Comparison of ENCODE assay signal across 2 worm cellular contexts in genomic region chrIV:16199831-16200230, ce11.
TF ChIP-seq lines count a peak whose summit lies in the region.

No protein-coding gene starts in this region.

TF ChIP-seq in whole organism, L4 larva, 104 proteins besides CTCF, POLR2A, EP300 and RAD21:
- TF ChIP-seq zip-11 (GFP tag; IDR thresholded peaks at IDR 0.05; lab: Robert Waterston, UW) (no peak), nhr-77 (tag; optimal IDR thresholded peaks at IDR 0.05; lab: Kevin White, UChicago) (no peak), aha-1 (tag; lab: Kevin White, UChicago) (peak; percentile 20), mdt-29 (GFP tag; IDR thresholded peaks at IDR 0.05; lab: Robert Waterston, UW) (no peak), unc-62 (GFP tag; optimal IDR thresholded peaks at IDR 0.05 in 1 of 2; lab: Kevin White, UChicago) (peak in 1 of 2 experiments; percentile 96), unc-62 (tag; optimal IDR thresholded peaks at IDR 0.05; lab: Kevin White, UChicago) (no peak)
TF ChIP-seq in whole organism, L4 larva: peak in this region for 2.

TF ChIP-seq in whole organism, young adult, 124 proteins besides CTCF, POLR2A, EP300 and RAD21:
- no peak for TF ChIP-seq let-526 (GFP tag; IDR thresholded peaks at IDR 0.05; lab: Robert Waterston, UW)
- peak; percentile 6 for TF ChIP-seq snpc-1.1 (tag; optimal IDR thresholded peaks at IDR 0.05; lab: Kevin White, UChicago; ENCODE audit: insufficient read depth)
- no peak for TF ChIP-seq lin-54 (GFP tag; optimal IDR thresholded peaks at IDR 0.05; lab: Kevin White, UChicago)
- TF ChIP-seq nhr-179 (tag; optimal IDR thresholded peaks at IDR 0.05; lab: Kevin White, UChicago), result no peak
- TF ChIP-seq sea-2 (GFP tag; IDR thresholded peaks at IDR 0.05; lab: Robert Waterston, UW), result no peak
- TF ChIP-seq ets-4 (GFP tag; optimal IDR thresholded peaks at IDR 0.05; lab: Kevin White, UChicago), result no peak
- no peak for TF ChIP-seq tlf-1 (GFP tag; optimal IDR thresholded peaks at IDR 0.05; lab: Kevin White, UChicago)
- no peak for TF ChIP-seq snpc-4 (GFP tag; optimal IDR thresholded peaks at IDR 0.05; lab: Kevin White, UChicago)
- TF ChIP-seq snpc-4 (tag; optimal IDR thresholded peaks at IDR 0.05; lab: Kevin White, UChicago), result peak in 2 of 4 experiments; percentile 15 to 77
- TF ChIP-seq Y53F4B.3 (GFP tag; IDR thresholded peaks at IDR 0.05; lab: Robert Waterston, UW), result no peak
TF ChIP-seq in whole organism, young adult: peak in this region for 2.
